Fruit fly (Drosophila melanogaster): ENCODE measurements around the gene jar.

Gene jar

DNA sequence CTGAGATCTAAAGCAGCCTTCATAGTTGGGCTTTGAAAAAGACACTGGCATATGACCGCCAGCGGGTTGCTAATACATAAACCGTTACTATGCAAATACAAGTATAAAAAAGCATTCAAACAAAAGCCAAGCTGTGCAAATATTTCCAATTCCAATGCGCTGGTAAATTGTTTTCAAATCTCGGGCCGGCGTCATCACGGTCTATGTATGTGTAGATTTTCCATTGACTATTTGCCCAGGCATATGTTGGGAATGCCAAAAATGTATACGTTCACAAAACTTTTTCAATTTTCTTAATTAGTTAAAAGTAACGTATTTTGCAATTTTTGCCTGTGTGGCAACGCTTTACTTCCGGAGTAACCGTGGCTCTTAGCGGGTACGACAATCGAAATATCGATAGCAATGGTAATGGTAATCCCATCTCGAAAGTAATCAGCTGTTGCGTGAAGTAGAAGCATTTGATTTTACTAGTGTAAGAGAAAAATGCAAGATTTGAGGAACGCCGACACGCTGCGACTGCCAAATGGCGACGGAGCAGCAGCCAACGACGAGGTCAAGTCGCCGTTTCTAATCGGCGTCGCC lies 18.8 kb upstream of the jar start, which contains the start of the genes CG34290 and Uck (continued):
- TF ChIP-seq ind (GFP tag; optimal IDR thresholded peaks at IDR 0.05) (peak; percentile 51), org-1 (GFP tag; optimal IDR thresholded peaks at IDR 0.05) (peak; percentile 63), CG6791 (GFP tag; IDR thresholded peaks at IDR 0.05; ENCODE audit: partially characterized antibody) (peak; percentile 83), CG6272 (GFP tag; IDR thresholded peaks at IDR 0.05) (peak; percentile 15; the same call in 1 of the 2 replicates), Fer1 (GFP tag; optimal IDR thresholded peaks at IDR 0.05) (peak; percentile 92), CG6175 (GFP tag; IDR thresholded peaks at IDR 0.05) (no peak), MTF-1 (GFP tag; optimal IDR thresholded peaks at IDR 0.05; ENCODE audit: borderline replicate concordance) (peak; percentile 89), CG4404 (GFP tag; IDR thresholded peaks at IDR 0.05) (no peak), Eip74EF (GFP tag; optimal IDR thresholded peaks at IDR 0.05) (peak in 1 of 2 experiments; percentile 73), CG14860 (GFP tag; IDR thresholded peaks at IDR 0.05; ENCODE audit: partially characterized antibody) (peak; percentile 69; the same call in 2 of the 3 replicates), CG2120 (GFP tag; optimal IDR thresholded peaks at IDR 0.05) (peak; percentile 61), Hr51 (GFP tag; optimal IDR thresholded peaks at IDR 0.05) (peak; percentile 63 to 68), C15 (GFP tag; IDR thresholded peaks at IDR 0.05) (no peak), lola (GFP tag; optimal IDR thresholded peaks at IDR 0.05) (peak in 1 of 3 experiments; percentile 39), CG10979 (tag; optimal IDR thresholded peaks at IDR 0.05) (peak; percentile 58), run (tag; optimal IDR thresholded peaks at IDR 0.05) (no peak), al (GFP tag; IDR thresholded peaks at IDR 0.05) (peak; percentile 39; the same call in 1 of the 2 replicates), H2.0 (GFP tag; IDR thresholded peaks at IDR 0.05) (peak; percentile 56), gcm2 (GFP tag; optimal IDR thresholded peaks at IDR 0.05) (peak; percentile 9), CG14014 (GFP tag; IDR thresholded peaks at IDR 0.05) (peak; percentile 78; the same call in 1 of the 2 replicates), Ets97D (GFP tag; optimal IDR thresholded peaks at IDR 0.05) (peak; percentile 99), CG3281 (GFP tag; optimal IDR thresholded peaks at IDR 0.05) (peak; percentile 84), NC2β (GFP tag; optimal IDR thresholded peaks at IDR 0.05) (peak; percentile 84), aop (GFP tag; IDR thresholded peaks at IDR 0.05) (peak; percentile 97), jumu (GFP tag; optimal IDR thresholded peaks at IDR 0.05) (peak; percentile 13), CkIIα-i1 (GFP tag; IDR thresholded peaks at IDR 0.05) (no peak), CG6654 (GFP tag; optimal IDR thresholded peaks at IDR 0.05) (peak; percentile 53), NfI (GFP tag; optimal IDR thresholded peaks at IDR 0.05) (peak; percentile 92), fd102C (GFP tag; optimal IDR thresholded peaks at IDR 0.05) (peak; percentile 56), nmo (GFP tag; optimal IDR thresholded peaks at IDR 0.05) (peak; percentile 74), psq (GFP tag; optimal IDR thresholded peaks at IDR 0.05) (peak; percentile 48), Dfd (GFP tag; optimal IDR thresholded peaks at IDR 0.05) (no peak), CG8924 (tag; optimal IDR thresholded peaks at IDR 0.05) (peak; percentile 34), nerfin-2 (GFP tag; IDR thresholded peaks at IDR 0.05; ENCODE audit: partially characterized antibody) (peak; percentile 63), CG1233 (GFP tag; optimal IDR thresholded peaks at IDR 0.05) (peak; percentile 92), bab2 (GFP tag; optimal IDR thresholded peaks at IDR 0.05) (peak; percentile 18), CG18619 (GFP tag; optimal IDR thresholded peaks at IDR 0.05) (peak; percentile 84), Blimp-1 (GFP tag; optimal IDR thresholded peaks at IDR 0.05) (peak; percentile 57), CG8281 (tag; optimal IDR thresholded peaks at IDR 0.05) (peak; percentile 54), oc (tag; optimal IDR thresholded peaks at IDR 0.05) (peak; percentile 48), cwo (GFP tag; optimal IDR thresholded peaks at IDR 0.05) (peak; percentile 23), gem (tag; optimal IDR thresholded peaks at IDR 0.05) (peak; percentile 45), CG10431 (GFP tag; optimal IDR thresholded peaks at IDR 0.05) (peak; percentile 60), CG15696 (tag; optimal IDR thresholded peaks at IDR 0.05) (peak; percentile 38), CG3163 (GFP tag; optimal IDR thresholded peaks at IDR 0.05) (peak; percentile 68), TFAM (GFP tag; optimal IDR thresholded peaks at IDR 0.05) (peak; percentile 48), fru (optimal IDR thresholded peaks at IDR 0.05) (no peak), Sox100B (GFP tag; optimal IDR thresholded peaks at IDR 0.05) (peak; percentile 79)

Measured in whole organism, embryonic.